Fruit fly (Drosophila melanogaster) whole organism, embryonic: ENCODE measurements around the gene CG33127.

ENCODE experiments used
- Asciz ChIP-seq: fragments of 200-800 bp; sonication (Bioruptor generic); optimal IDR thresholded peaks from 2 replicates; lab custom pipeline; 2017; ENCODE audit warnings: missing biosample characterization, mild to moderate bottlenecking, missing genetic modification characterization, missing genetic modification reagents
- Atf-2 ChIP-seq: fragments of 200-800 bp; sonication (Bioruptor generic); optimal IDR thresholded peaks from 2 replicates; lab custom pipeline; 2016; ENCODE audit warnings: missing biosample characterization, missing genetic modification characterization
- BtbVII ChIP-seq: fragments of 200-800 bp; sonication (Bioruptor generic); optimal IDR thresholded peaks from 3 replicates; lab custom pipeline; 2017; ENCODE audit warnings: missing biosample characterization, mild to moderate bottlenecking, missing genetic modification characterization
- CG10209 ChIP-seq: fragments of 200-800 bp; sonication (Bioruptor generic); optimal IDR thresholded peaks from 3 replicates; lab custom pipeline; 2017; ENCODE audit warnings: missing biosample characterization, mild to moderate bottlenecking, missing genetic modification characterization, missing genetic modification reagents
- CG10979 ChIP-seq: fragments of 200-800 bp; sonication (Bioruptor generic); optimal IDR thresholded peaks from 2 replicates; lab custom pipeline; 2018; ENCODE audit warnings: missing biosample characterization, mild to moderate bottlenecking, missing genetic modification characterization, moderate library complexity
- CG12236 ChIP-seq: fragments of 200-800 bp; sonication (Bioruptor generic); optimal IDR thresholded peaks from 2 replicates; lab custom pipeline; 2016; ENCODE audit warnings: missing biosample characterization, missing genetic modification characterization
- CG12299 ChIP-seq: fragments of 200-800 bp; sonication (Bioruptor generic); optimal IDR thresholded peaks from 2 replicates; lab custom pipeline; 2018; ENCODE audit warnings: missing biosample characterization, mild to moderate bottlenecking, missing genetic modification characterization
- CG13894 ChIP-seq: fragments of 200-800 bp; sonication (Bioruptor generic); optimal IDR thresholded peaks from 3 replicates; lab custom pipeline; 2018; ENCODE audit warnings: missing biosample characterization, mild to moderate bottlenecking, missing genetic modification characterization, moderate library complexity
- CG1529 ChIP-seq: fragments of 200-800 bp; sonication (Bioruptor generic); optimal IDR thresholded peaks from 3 replicates; lab custom pipeline; 2018; ENCODE audit warnings: missing biosample characterization, missing genetic modification characterization
- CG1647 ChIP-seq: fragments of 200-800 bp; sonication (Bioruptor generic); optimal IDR thresholded peaks from 3 replicates; lab custom pipeline; 2016; ENCODE audit warnings: missing biosample characterization, missing genetic modification characterization
- CG2120 ChIP-seq: fragments of 200-800 bp; sonication (Bioruptor generic); optimal IDR thresholded peaks from 3 replicates; lab custom pipeline; 2016; ENCODE audit warnings: missing biosample characterization, missing genetic modification characterization
- CG32772 ChIP-seq: fragments of 200-800 bp; sonication (Bioruptor generic); IDR thresholded peaks from 2 replicates; pipeline ENCODE4 v1.3.6; 2022; ENCODE audit warnings: missing biosample characterization, missing genetic modification characterization
- CG5180 ChIP-seq: fragments of 200-800 bp; sonication (Bioruptor generic); optimal IDR thresholded peaks from 3 replicates; lab custom pipeline; 2017; ENCODE audit warnings: missing biosample characterization, missing genetic modification characterization, mild to moderate bottlenecking, moderate library complexity, missing genetic modification reagents
- CG6683 ChIP-seq: fragments of 200-800 bp; sonication (Bioruptor generic); optimal IDR thresholded peaks from 2 replicates; lab custom pipeline; 2017; ENCODE audit warnings: missing biosample characterization, mild to moderate bottlenecking, missing genetic modification characterization, missing genetic modification reagents
- CG6791 ChIP-seq: fragments of 200-800 bp; sonication (Bioruptor generic); IDR thresholded peaks from 3 replicates; pipeline ENCODE4 v1.3.6; 2022; ENCODE audit warnings: missing biosample characterization, missing genetic modification characterization; ENCODE audit not compliant: partially characterized antibody
- CG7963 ChIP-seq: fragments of 200-800 bp; sonication (Bioruptor generic); IDR thresholded peaks from 3 replicates; pipeline ENCODE4 v1.3.6; 2022; ENCODE audit warnings: missing biosample characterization, missing genetic modification characterization; ENCODE audit not compliant: partially characterized antibody
- CG8478 ChIP-seq: fragments of >200 bp; optimal IDR thresholded peaks from 2 replicates; lab custom pipeline; 2018
- CG8944 ChIP-seq: fragments of 200-800 bp; sonication (Bioruptor generic); optimal IDR thresholded peaks from 3 replicates; lab custom pipeline; 2016; ENCODE audit warnings: missing biosample characterization, missing genetic modification characterization
- CG9609 ChIP-seq: fragments of 200-800 bp; sonication (Bioruptor generic); optimal IDR thresholded peaks from 3 replicates; lab custom pipeline; 2016; ENCODE audit warnings: missing biosample characterization, missing genetic modification characterization
- CHES-1-like ChIP-seq: fragments of 200-800 bp; sonication (Bioruptor generic); optimal IDR thresholded peaks from 2 replicates; lab custom pipeline; 2016; ENCODE audit warnings: missing biosample characterization, missing genetic modification characterization
- CrebB ChIP-seq: fragments of 200-800 bp; sonication (Bioruptor generic); optimal IDR thresholded peaks from 3 replicates; lab custom pipeline; 2018; ENCODE audit warnings: missing biosample characterization, mild to moderate bottlenecking, missing genetic modification characterization
- Dad ChIP-seq: fragments of 200-800 bp; sonication (Bioruptor generic); optimal IDR thresholded peaks from 3 replicates; lab custom pipeline; 2016; ENCODE audit warnings: missing biosample characterization, missing genetic modification characterization
- Eip74EF ChIP-seq, 2 experiments: fragments of 200-800 bp in 1 of 2; fragments of >200 bp in 1 of 2; sonication (Bioruptor generic) in 1 of 2; optimal IDR thresholded peaks; 2 replicates each; lab custom pipeline; 2017 to 2019; ENCODE audit warnings: missing biosample characterization in 2 of 2, missing genetic modification characterization in 2 of 2, mild to moderate bottlenecking in 1 of 2, moderate library complexity in 1 of 2
- Fer3 ChIP-seq: fragments of 200-800 bp; sonication (Bioruptor generic); optimal IDR thresholded peaks from 2 replicates; lab custom pipeline; 2018; ENCODE audit warnings: missing biosample characterization, mild to moderate bottlenecking, missing genetic modification characterization, moderate library complexity
- Hand ChIP-seq: fragments of 200-800 bp; sonication (Bioruptor generic); optimal IDR thresholded peaks from 2 replicates; lab custom pipeline; 2017; ENCODE audit warnings: mild to moderate bottlenecking, missing biosample characterization, missing genetic modification reagents, missing genetic modification characterization
- Hr39 ChIP-seq: fragments of >200 bp; optimal IDR thresholded peaks from 2 replicates; lab custom pipeline; 2017
- Mad ChIP-seq: fragments of 200-800 bp; sonication (Bioruptor generic); optimal IDR thresholded peaks from 2 replicates; lab custom pipeline; 2016; ENCODE audit warnings: missing biosample characterization, missing genetic modification characterization
- Neu2 ChIP-seq: fragments of 200-800 bp; sonication (Bioruptor generic); optimal IDR thresholded peaks from 3 replicates; lab custom pipeline; 2016; ENCODE audit warnings: missing biosample characterization, missing genetic modification characterization, borderline replicate concordance
- Nf-YC ChIP-seq: fragments of 200-800 bp; optimal IDR thresholded peaks from 3 replicates; lab custom pipeline; 2019; ENCODE audit warnings: missing biosample characterization, mild to moderate bottlenecking, missing genetic modification characterization, moderate library complexity
- NfI ChIP-seq: fragments of 200-800 bp; sonication (Bioruptor generic); optimal IDR thresholded peaks from 3 replicates; lab custom pipeline; 2018; ENCODE audit warnings: missing biosample characterization, mild to moderate bottlenecking, missing genetic modification characterization, moderate library complexity
- Oaz ChIP-seq: fragments of 200-800 bp; sonication (Bioruptor generic); IDR thresholded peaks from 2 replicates; pipeline ENCODE4 v1.3.6; 2022; ENCODE audit warnings: missing biosample characterization, missing genetic modification characterization
- Ravus ChIP-seq: fragments of 200-800 bp; sonication (Bioruptor generic); IDR thresholded peaks from 2 replicates; pipeline ENCODE4 v1.3.6; 2022; ENCODE audit warnings: missing biosample characterization, missing genetic modification characterization
- Sox100B ChIP-seq: fragments of 200-800 bp; sonication (Bioruptor generic); optimal IDR thresholded peaks from 3 replicates; lab custom pipeline; 2018; ENCODE audit warnings: missing biosample characterization, mild to moderate bottlenecking, missing genetic modification characterization
- Trl ChIP-seq, 3 experiments: fragments of >200 bp in 2 of 3; fragments of 200-800 bp in 1 of 3; sonication (Bioruptor generic) in 1 of 3; optimal IDR thresholded peaks; 2 replicates in 1 of 3; 3 replicates in 2 of 3; lab custom pipeline; 2016 to 2017; ENCODE audit warnings: missing biosample characterization in 1 of 3, missing genetic modification characterization in 1 of 3
- al ChIP-seq: fragments of 200-800 bp; sonication (Bioruptor generic); IDR thresholded peaks from 2 replicates; pipeline ENCODE4 v1.3.6; 2022; ENCODE audit warnings: missing biosample characterization, missing genetic modification characterization
- ase ChIP-seq: fragments of 200-800 bp; sonication (Bioruptor generic); IDR thresholded peaks from 3 replicates; pipeline ENCODE4 v1.3.6; 2022; ENCODE audit warnings: missing biosample characterization, missing genetic modification characterization
- cad ChIP-seq: fragments of >200 bp; optimal IDR thresholded peaks from 2 replicates; lab custom pipeline; 2017; ENCODE audit warnings: missing biosample characterization, missing genetic modification characterization
- cg ChIP-seq: fragments of 200-800 bp; sonication (Bioruptor generic); optimal IDR thresholded peaks from 3 replicates; lab custom pipeline; 2019; ENCODE audit warnings: missing biosample characterization, mild to moderate bottlenecking, missing genetic modification characterization, moderate library complexity
- chinmo ChIP-seq: fragments of 200-800 bp; sonication (Bioruptor generic); IDR thresholded peaks from 4 replicates; pipeline ENCODE4 v1.3.6; 2022; ENCODE audit warnings: missing biosample characterization, missing genetic modification characterization; ENCODE audit not compliant: partially characterized antibody
- chm ChIP-seq: fragments of 200-800 bp; sonication (Bioruptor generic); IDR thresholded peaks from 2 replicates; pipeline ENCODE4 v1.3.6; 2022; ENCODE audit warnings: missing biosample characterization, missing genetic modification characterization
- croc ChIP-seq: fragments of 200-800 bp; sonication (Bioruptor generic); conservative IDR thresholded peaks from 3 replicates; pipeline ENCODE4 v1.3.6; 2022; ENCODE audit warnings: missing biosample characterization, missing genetic modification characterization
- dm ChIP-seq: fragments of 200-800 bp; sonication (Bioruptor generic); optimal IDR thresholded peaks from 3 replicates; lab custom pipeline; 2016; ENCODE audit warnings: missing biosample characterization, missing genetic modification characterization
- emc ChIP-seq: fragments of 200-800 bp; sonication (Bioruptor generic); optimal IDR thresholded peaks from 2 replicates; lab custom pipeline; 2016; ENCODE audit warnings: missing biosample characterization, missing genetic modification characterization
- fd96Cb ChIP-seq: fragments of 200-800 bp; sonication (Bioruptor generic); optimal IDR thresholded peaks from 2 replicates; lab custom pipeline; 2018; ENCODE audit warnings: missing biosample characterization, mild to moderate bottlenecking, missing genetic modification characterization, moderate library complexity
- gsb ChIP-seq: fragments of 200-800 bp; sonication (Bioruptor generic); IDR thresholded peaks from 2 replicates; pipeline ENCODE4 v1.3.6; 2022; ENCODE audit warnings: missing biosample characterization, missing genetic modification characterization
- hth ChIP-seq: fragments of >200 bp; optimal IDR thresholded peaks from 2 replicates; lab custom pipeline; 2017; ENCODE audit warnings: inconsistent platforms
- jigr1 ChIP-seq: fragments of 200-800 bp; sonication (Bioruptor generic); IDR thresholded peaks from 3 replicates; pipeline ENCODE4 v1.3.6; 2022; ENCODE audit warnings: missing biosample characterization, missing genetic modification characterization
- jing ChIP-seq: fragments of 200-800 bp; sonication (Bioruptor generic); optimal IDR thresholded peaks from 2 replicates; lab custom pipeline; 2018; ENCODE audit warnings: missing biosample characterization, mild to moderate bottlenecking, missing genetic modification characterization
- lilli ChIP-seq: fragments of 200-800 bp; sonication (Bioruptor generic); optimal IDR thresholded peaks from 3 replicates; lab custom pipeline; 2016; ENCODE audit warnings: missing biosample characterization, missing genetic modification characterization
- pzg ChIP-seq: fragments of 200-800 bp; sonication (Bioruptor generic); optimal IDR thresholded peaks from 3 replicates; lab custom pipeline; 2018; ENCODE audit warnings: missing biosample characterization, mild to moderate bottlenecking, missing genetic modification characterization, moderate library complexity
- sqz ChIP-seq: fragments of 200-800 bp; sonication (Bioruptor generic); optimal IDR thresholded peaks from 3 replicates; lab custom pipeline; 2018; ENCODE audit warnings: missing biosample characterization, mild to moderate bottlenecking, missing genetic modification characterization
- vnd ChIP-seq: fragments of 200-800 bp; sonication (Bioruptor generic); IDR thresholded peaks from 3 replicates; pipeline ENCODE4 v1.3.6; 2022; ENCODE audit warnings: missing biosample characterization, missing genetic modification characterization; ENCODE audit not compliant: partially characterized antibody

Gene CG33127

DNA sequence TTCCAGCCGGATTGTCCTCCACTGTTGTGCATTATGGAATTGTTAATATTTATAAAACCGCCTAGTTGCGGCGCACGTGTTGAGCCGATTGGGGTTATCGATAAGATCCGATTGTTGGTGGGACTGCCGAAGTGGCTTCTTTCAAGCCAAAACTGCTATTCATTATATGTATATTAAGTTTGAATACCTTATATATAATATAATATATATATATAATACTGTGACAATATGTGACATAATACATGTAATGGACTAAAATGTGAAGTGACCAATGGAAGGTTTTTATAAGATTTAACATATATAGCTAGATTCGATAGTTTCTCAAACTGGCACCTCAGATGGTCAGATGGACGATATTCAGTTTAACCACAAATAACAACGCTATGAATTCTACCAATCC lies 48.3 kb upstream of the CG33127 start, which contains the start of the genes mbm and CG11555 (continued):
- peak; percentile 74 for TF ChIP-seq Nf-YC
- no peak for TF ChIP-seq CG7963 (GFP tag; lab: Robert Waterston, UW)
- TF ChIP-seq cg (GFP tag; lab: Kevin White, UChicago) = no peak
- no peak for TF ChIP-seq CG10209 (GFP tag; lab: Kevin White, UChicago)
- TF ChIP-seq CG9609 (GFP tag; lab: Kevin White, UChicago) = no peak
- peak; percentile 25 for TF ChIP-seq Fer3 (tag; lab: Kevin White, UChicago)
- peak; percentile 34 for TF ChIP-seq pzg (GFP tag; lab: Kevin White, UChicago)
- TF ChIP-seq dm (GFP tag; lab: Kevin White, UChicago) = peak; percentile 84
- TF ChIP-seq chinmo (GFP tag; lab: Robert Waterston, UW) = no peak
- no peak for TF ChIP-seq Mad (GFP tag; lab: Kevin White, UChicago)
- no peak for TF ChIP-seq CG1647 (GFP tag; lab: Kevin White, UChicago)
- TF ChIP-seq CG8944 (GFP tag; lab: Kevin White, UChicago) = no peak
- no peak for TF ChIP-seq jing
- TF ChIP-seq CG32772 = no peak
- TF ChIP-seq chm (GFP tag; lab: Robert Waterston, UW) = no peak
- no peak for TF ChIP-seq emc (GFP tag; lab: Kevin White, UChicago)
- TF ChIP-seq al (GFP tag; lab: Robert Waterston, UW) = no peak
- no peak for TF ChIP-seq CG6791 (GFP tag; lab: Robert Waterston, UW)
- TF ChIP-seq ase (GFP tag; lab: Robert Waterston, UW) = no peak
- no peak for TF ChIP-seq lilli (GFP tag; lab: Kevin White, UChicago)
- TF ChIP-seq CG8478 (lab: Kevin White, UChicago) = no peak
- TF ChIP-seq cad (GFP tag; lab: Kevin White, UChicago) = no peak
- TF ChIP-seq Ravus (GFP tag; lab: Robert Waterston, UW) = no peak
- no peak for TF ChIP-seq Trl (optimal IDR thresholded peaks at IDR 0.05; lab: Kevin White, UChicago)
- TF ChIP-seq Trl (GFP tag; optimal IDR thresholded peaks at IDR 0.05; lab: Kevin White, UChicago) = no peak
- no peak for TF ChIP-seq sqz (GFP tag; lab: Kevin White, UChicago)
- no peak for TF ChIP-seq CG1529 (GFP tag; lab: Kevin White, UChicago)
- TF ChIP-seq CrebB (tag; lab: Kevin White, UChicago) = no peak
- no peak for TF ChIP-seq CG12299 (tag; lab: Kevin White, UChicago)
- TF ChIP-seq CG10979 (tag; lab: Kevin White, UChicago) = no peak
- TF ChIP-seq CG2120 (GFP tag; lab: Kevin White, UChicago) = no peak
- peak; percentile 24 for TF ChIP-seq NfI (GFP tag; lab: Kevin White, UChicago)
- TF ChIP-seq Eip74EF (GFP tag; optimal IDR thresholded peaks at IDR 0.05; lab: Kevin White, UChicago) = no peak
- no peak for TF ChIP-seq Oaz (GFP tag; lab: Robert Waterston, UW)
- no peak for TF ChIP-seq Sox100B (GFP tag; lab: Kevin White, UChicago)
- TF ChIP-seq Asciz (GFP tag; lab: Kevin White, UChicago) = no peak
- TF ChIP-seq CHES-1-like (GFP tag; lab: Kevin White, UChicago) = no peak
- TF ChIP-seq fd96Cb (tag; lab: Kevin White, UChicago) = no peak
- no peak for TF ChIP-seq hth (lab: Kevin White, UChicago)
- TF ChIP-seq Hand (GFP tag; lab: Kevin White, UChicago) = no peak
- TF ChIP-seq Atf-2 = no peak
- TF ChIP-seq Hr39 (lab: Kevin White, UChicago) = no peak
- TF ChIP-seq Neu2 (GFP tag; lab: Kevin White, UChicago) = no peak
- TF ChIP-seq CG6683 (GFP tag; lab: Kevin White, UChicago) = no peak
- TF ChIP-seq Dad (GFP tag; lab: Kevin White, UChicago) = no peak
- TF ChIP-seq jigr1 (GFP tag; lab: Robert Waterston, UW) = no peak
- no peak for TF ChIP-seq croc (GFP tag; lab: Robert Waterston, UW)
- no peak for TF ChIP-seq gsb (GFP tag; lab: Robert Waterston, UW)
- no peak for TF ChIP-seq vnd (GFP tag; lab: Robert Waterston, UW)
- no peak for TF ChIP-seq BtbVII (GFP tag; lab: Kevin White, UChicago)
- no peak for TF ChIP-seq CG12236 (GFP tag; lab: Kevin White, UChicago)
- TF ChIP-seq CG13894 = no peak
- TF ChIP-seq CG5180 (GFP tag; lab: Kevin White, UChicago) = no peak
